Fruit fly (Drosophila melanogaster) whole organism, pupa: ENCODE measurements around the gene Naglu.

ENCODE experiments used
- CG10348 ChIP-seq: fragments of 200-800 bp; sonication (Bioruptor generic); IDR thresholded peaks from 2 replicates; pipeline ENCODE4 v1.3.6; 2022; ENCODE audit warnings: missing biosample characterization, missing genetic modification characterization
- CG12605 ChIP-seq: fragments of 200-800 bp; sonication (Bioruptor generic); IDR thresholded peaks from 2 replicates; pipeline ENCODE4 v1.3.6; 2022; ENCODE audit warnings: missing biosample characterization, missing genetic modification characterization
- CG13204 ChIP-seq: fragments of 200-800 bp; sonication (Bioruptor generic); optimal IDR thresholded peaks from 2 replicates; lab custom pipeline; 2018; ENCODE audit warnings: missing biosample characterization, mild to moderate bottlenecking, missing genetic modification characterization, moderate library complexity
- CG14655 ChIP-seq: fragments of 200-800 bp; sonication (Bioruptor generic); optimal IDR thresholded peaks from 3 replicates; lab custom pipeline; 2017; ENCODE audit warnings: mild to moderate bottlenecking, missing biosample characterization, missing genetic modification reagents, missing genetic modification characterization
- CG15710 ChIP-seq: fragments of 200-800 bp; sonication (Bioruptor generic); optimal IDR thresholded peaks from 2 replicates; lab custom pipeline; 2018; ENCODE audit warnings: missing biosample characterization, mild to moderate bottlenecking, missing genetic modification characterization, moderate library complexity
- CG17806 ChIP-seq: fragments of 200-800 bp; sonication (Bioruptor generic); optimal IDR thresholded peaks from 2 replicates; lab custom pipeline; 2018; ENCODE audit warnings: missing biosample characterization, mild to moderate bottlenecking, missing genetic modification characterization, moderate library complexity
- CG32121 ChIP-seq: fragments of 200-800 bp; sonication (Bioruptor generic); IDR thresholded peaks from 2 replicates; pipeline ENCODE4 v1.3.6; 2022; ENCODE audit warnings: missing biosample characterization, missing genetic modification characterization
- CG34367 ChIP-seq: fragments of 200-800 bp; sonication (Bioruptor generic); optimal IDR thresholded peaks from 2 replicates; lab custom pipeline; 2018; ENCODE audit warnings: missing biosample characterization, mild to moderate bottlenecking, missing genetic modification characterization
- CG4496 ChIP-seq: fragments of 200-800 bp; sonication (Bioruptor generic); IDR thresholded peaks from 3 replicates; pipeline ENCODE4 v1.3.6; 2022; ENCODE audit warnings: missing biosample characterization, missing genetic modification characterization
- CG8159 ChIP-seq: fragments of 200-800 bp; sonication (Bioruptor generic); optimal IDR thresholded peaks from 3 replicates; lab custom pipeline; 2018; ENCODE audit warnings: missing biosample characterization, mild to moderate bottlenecking, missing genetic modification characterization, moderate library complexity
- CG8301 ChIP-seq: fragments of 200-800 bp; sonication (Bioruptor generic); optimal IDR thresholded peaks from 2 replicates; lab custom pipeline; 2018; ENCODE audit warnings: missing biosample characterization, mild to moderate bottlenecking, missing genetic modification characterization
- CG9948 ChIP-seq: fragments of 200-800 bp; sonication (Bioruptor generic); optimal IDR thresholded peaks from 2 replicates; lab custom pipeline; 2018; ENCODE audit warnings: missing biosample characterization, mild to moderate bottlenecking, missing genetic modification characterization, moderate library complexity
- D1 ChIP-seq: fragments of 200-800 bp; sonication (Bioruptor generic); optimal IDR thresholded peaks from 2 replicates; lab custom pipeline; 2018; ENCODE audit warnings: missing biosample characterization, mild to moderate bottlenecking, missing genetic modification characterization, moderate library complexity
- EcR ChIP-seq: fragments of 200-800 bp; sonication (Bioruptor generic); optimal IDR thresholded peaks from 3 replicates; lab custom pipeline; 2019; ENCODE audit warnings: missing biosample characterization, missing genetic modification characterization, mild to moderate bottlenecking, moderate library complexity, missing genetic modification reagents
- Ets98B ChIP-seq: fragments of 200-800 bp; sonication (Bioruptor generic); IDR thresholded peaks from 2 replicates; pipeline ENCODE4 v1.3.6; 2022; ENCODE audit warnings: missing biosample characterization, missing genetic modification characterization
- Pif1A ChIP-seq: fragments of 200-800 bp; sonication (Bioruptor generic); optimal IDR thresholded peaks from 3 replicates; lab custom pipeline; 2016; ENCODE audit warnings: missing biosample characterization, missing genetic modification characterization
- Pif1B ChIP-seq: fragments of 200-800 bp; sonication (Bioruptor generic); optimal IDR thresholded peaks from 3 replicates; lab custom pipeline; 2016; ENCODE audit warnings: missing biosample characterization, missing genetic modification characterization
- Snoo ChIP-seq: fragments of 200-800 bp; sonication (Bioruptor generic); optimal IDR thresholded peaks from 3 replicates; lab custom pipeline; 2017; ENCODE audit warnings: missing biosample characterization, mild to moderate bottlenecking, missing genetic modification characterization, inconsistent platforms
- fd96Ca ChIP-seq: fragments of 200-800 bp; sonication (Bioruptor generic); IDR thresholded peaks from 3 replicates; pipeline ENCODE4 v1.3.6; 2022; ENCODE audit warnings: missing biosample characterization, missing genetic modification characterization
- gl ChIP-seq: fragments of 200-800 bp; sonication (Bioruptor generic); optimal IDR thresholded peaks from 2 replicates; lab custom pipeline; 2018; ENCODE audit warnings: missing biosample characterization, mild to moderate bottlenecking, missing genetic modification characterization
- rn ChIP-seq: fragments of 200-800 bp; sonication (Bioruptor generic); IDR thresholded peaks from 2 replicates; pipeline ENCODE4 v1.3.6; 2022; ENCODE audit warnings: missing biosample characterization, missing genetic modification characterization

The Naglu gene

dm6 chr2L:8381508-8382036 lies 30.1 kb downstream of the Naglu start, which contains the start of gene AlaRS:
Gene AlaRS, minus strand, starts transcription at chr2L:8381764.
- no peak for TF ChIP-seq CG10348 (GFP tag; lab: Robert Waterston, UW)
- TF ChIP-seq EcR (GFP tag; lab: Kevin White, UChicago): no peak
- TF ChIP-seq CG9948: peak; percentile 16
- TF ChIP-seq CG15710 (tag; lab: Kevin White, UChicago): peak; percentile 32
- peak; percentile 28 for TF ChIP-seq CG17806 (tag; lab: Kevin White, UChicago)
- TF ChIP-seq CG14655: peak; percentile 2
- TF ChIP-seq CG34367: peak; percentile 5
- TF ChIP-seq gl: no peak
- TF ChIP-seq Pif1B (GFP tag; lab: Kevin White, UChicago): peak; percentile 51
- no peak for TF ChIP-seq fd96Ca (GFP tag; lab: Robert Waterston, UW)
- TF ChIP-seq rn (GFP tag; lab: Robert Waterston, UW): no peak
- peak; percentile 36 for TF ChIP-seq CG8159
- TF ChIP-seq CG13204 (GFP tag; lab: Kevin White, UChicago): no peak
- peak; percentile 37 for TF ChIP-seq Ets98B (GFP tag; lab: Robert Waterston, UW)
- TF ChIP-seq CG32121 (GFP tag; lab: Robert Waterston, UW): no peak
- TF ChIP-seq Snoo (tag; lab: Kevin White, UChicago): peak; percentile 21
- peak; percentile 31 for TF ChIP-seq Pif1A (GFP tag; lab: Kevin White, UChicago)
- TF ChIP-seq, all 21 proteins: peak for 10

dm6 chr2L:8376717-8377116 lies 35.0 kb downstream of the Naglu start, which contains the start of the genes CG13390 and CG17294:
Gene CG13390, minus strand, starts transcription at chr2L:8376797.
Gene CG17294, plus strand, starts transcription at chr2L:8377035.
- TF ChIP-seq CG12605 (GFP tag; lab: Robert Waterston, UW): peak; percentile 99
- TF ChIP-seq CG8301: peak; percentile 99
- TF ChIP-seq CG10348 (GFP tag; lab: Robert Waterston, UW): peak; percentile 97
- TF ChIP-seq Pif1A (GFP tag; lab: Kevin White, UChicago): peak; percentile 99
- TF ChIP-seq D1 (tag; lab: Kevin White, UChicago): peak; percentile 99
- TF ChIP-seq CG17806 (tag; lab: Kevin White, UChicago): peak; percentile 100
- TF ChIP-seq EcR (GFP tag; lab: Kevin White, UChicago): peak; percentile 72
- TF ChIP-seq fd96Ca (GFP tag; lab: Robert Waterston, UW): peak; percentile 96
- peak; percentile 100 for TF ChIP-seq CG14655
- TF ChIP-seq CG32121 (GFP tag; lab: Robert Waterston, UW): peak; percentile 100
- peak; percentile 98 for TF ChIP-seq gl
- peak; percentile 100 for TF ChIP-seq CG8159
- peak; percentile 100 for TF ChIP-seq Snoo (tag; lab: Kevin White, UChicago)
- peak; percentile 99 for TF ChIP-seq rn (GFP tag; lab: Robert Waterston, UW)
- peak; percentile 99 for TF ChIP-seq Pif1B (GFP tag; lab: Kevin White, UChicago)
- peak; percentile 100 for TF ChIP-seq CG4496 (GFP tag; lab: Robert Waterston, UW)
- TF ChIP-seq CG15710 (tag; lab: Kevin White, UChicago): peak; percentile 100
- peak; percentile 99 for TF ChIP-seq CG34367
- TF ChIP-seq Ets98B (GFP tag; lab: Robert Waterston, UW): peak; percentile 100
- TF ChIP-seq CG9948: peak; percentile 100
- peak; percentile 98 for TF ChIP-seq CG13204 (GFP tag; lab: Kevin White, UChicago)

- no peak for TF ChIP-seq CG9948
- no peak for TF ChIP-seq CG4496 (GFP tag; lab: Robert Waterston, UW)
- no peak for TF ChIP-seq Snoo (tag; lab: Kevin White, UChicago)
- TF ChIP-seq CG10348 (GFP tag; lab: Robert Waterston, UW): no peak
- TF ChIP-seq CG17806 (tag; lab: Kevin White, UChicago): no peak
- no peak for TF ChIP-seq Pif1A (GFP tag; lab: Kevin White, UChicago)
- no peak for TF ChIP-seq CG12605 (GFP tag; lab: Robert Waterston, UW)
- TF ChIP-seq Pif1B (GFP tag; lab: Kevin White, UChicago): no peak
- no peak for TF ChIP-seq EcR (GFP tag; lab: Kevin White, UChicago)
- TF ChIP-seq CG8301: no peak
- TF ChIP-seq CG13204 (GFP tag; lab: Kevin White, UChicago): no peak
Observed at dm6 chr2L:8374235-8374634, 37.4 kb downstream of the Naglu start, which contains the start of gene Wdr82. Gene Wdr82, plus strand, starts transcription at chr2L:8374461.

dm6 chr2L:8372248-8372647 lies 39.4 kb downstream of the Naglu start:
- no peak for TF ChIP-seq CG8159

- no peak for TF ChIP-seq EcR (GFP tag; lab: Kevin White, UChicago)
- TF ChIP-seq D1 (tag; lab: Kevin White, UChicago): no peak
- TF ChIP-seq CG4496 (GFP tag; lab: Robert Waterston, UW): no peak
- TF ChIP-seq CG32121 (GFP tag; lab: Robert Waterston, UW): peak; percentile 13; the same call in 1 of the 2 replicates
- TF ChIP-seq CG17806 (tag; lab: Kevin White, UChicago): no peak
- no peak for TF ChIP-seq gl
- no peak for TF ChIP-seq CG8159
- TF ChIP-seq CG12605 (GFP tag; lab: Robert Waterston, UW): no peak
- TF ChIP-seq Pif1B (GFP tag; lab: Kevin White, UChicago): no peak
- TF ChIP-seq CG9948: peak; percentile 4
Observed at dm6 chr2L:8371354-8371937, 40.2 kb downstream of the Naglu start.
